Fruit fly (Drosophila melanogaster): Measurements from ENCODE around the gene Sh.
A peak's percentile ranks its signal among the peaks of the same experiment; 100 is the strongest.

The Sh gene

dm6 chrX:18094747-18095352, 31.8 kb upstream of the Sh start (continued):
- TF ChIP-seq Meics (GFP tag; optimal IDR thresholded peaks at IDR 0.05) (peak; percentile 61), CG10267 (tag; optimal IDR thresholded peaks at IDR 0.05) (no peak), jumu (GFP tag; optimal IDR thresholded peaks at IDR 0.05) (no peak), jigr1 (GFP tag; IDR thresholded peaks at IDR 0.05) (no peak), Drgx (GFP tag; IDR thresholded peaks at IDR 0.05) (no peak), Dref (GFP tag; IDR thresholded peaks at IDR 0.05) (no peak), CG15696 (tag; optimal IDR thresholded peaks at IDR 0.05) (no peak), Fer1 (GFP tag; optimal IDR thresholded peaks at IDR 0.05) (peak; percentile 26), CG12659 (GFP tag; optimal IDR thresholded peaks at IDR 0.05) (peak; percentile 43), CG13123 (GFP tag; optimal IDR thresholded peaks at IDR 0.05) (no peak), slbo (GFP tag; IDR thresholded peaks at IDR 0.05) (peak; percentile 83), mld (GFP tag; IDR thresholded peaks at IDR 0.05; ENCODE audit: partially characterized antibody) (no peak), CG12391 (tag; optimal IDR thresholded peaks at IDR 0.05) (peak; percentile 43), CG10654 (GFP tag; optimal IDR thresholded peaks at IDR 0.05) (no peak), CG12071 (GFP tag; optimal IDR thresholded peaks at IDR 0.05) (no peak), Lpt (GFP tag; optimal IDR thresholded peaks at IDR 0.05) (no peak), esg (GFP tag; conservative IDR thresholded peaks at IDR 0.05) (no peak), knrl (GFP tag; IDR thresholded peaks at IDR 0.05; ENCODE audit: partially characterized antibody) (no peak), CG32772 (GFP tag; IDR thresholded peaks at IDR 0.05) (no peak), stwl (tag; optimal IDR thresholded peaks at IDR 0.05) (no peak), unpg (GFP tag; optimal IDR thresholded peaks at IDR 0.05) (peak; percentile 50), cato (GFP tag; optimal IDR thresholded peaks at IDR 0.05; ENCODE audit: borderline replicate concordance) (no peak), Kr (GFP tag; optimal IDR thresholded peaks at IDR 0.05) (no peak), sug (tag; optimal IDR thresholded peaks at IDR 0.05) (peak; percentile 15), sc (optimal IDR thresholded peaks at IDR 0.05) (no peak), sc (GFP tag; optimal IDR thresholded peaks at IDR 0.05) (no peak), D (optimal IDR thresholded peaks at IDR 0.05) (no peak), D (GFP tag; optimal IDR thresholded peaks at IDR 0.05) (no peak), gcm (GFP tag; optimal IDR thresholded peaks at IDR 0.05) (no peak), lab (GFP tag; optimal IDR thresholded peaks at IDR 0.05) (peak; percentile 75), Pdp1 (GFP tag; optimal IDR thresholded peaks at IDR 0.05) (no peak), CG9215 (GFP tag; IDR thresholded peaks at IDR 0.05) (0 out of 2 replicates have a peak, but pooled peaks have one; percentile 10), gro (GFP tag; optimal IDR thresholded peaks at IDR 0.05) (no peak), CG18619 (GFP tag; optimal IDR thresholded peaks at IDR 0.05) (peak; percentile 19), ttk (GFP tag; IDR thresholded peaks at IDR 0.05) (no peak), dmrt11E (tag; optimal IDR thresholded peaks at IDR 0.05) (peak; percentile 16), D19B (GFP tag; optimal IDR thresholded peaks at IDR 0.05) (peak; percentile 19), vvl (GFP tag; IDR thresholded peaks at IDR 0.05) (no peak), Chrac-16 (GFP tag; optimal IDR thresholded peaks at IDR 0.05) (no peak), gcm2 (GFP tag; optimal IDR thresholded peaks at IDR 0.05) (no peak), cwo (GFP tag; optimal IDR thresholded peaks at IDR 0.05) (peak; percentile 28), Tbp (GFP tag; optimal IDR thresholded peaks at IDR 0.05) (no peak), Hr3 (GFP tag; optimal IDR thresholded peaks at IDR 0.05) (no peak), CG7745 (tag; optimal IDR thresholded peaks at IDR 0.05) (no peak), eve (GFP tag; optimal IDR thresholded peaks at IDR 0.05) (no peak), Ets97D (GFP tag; optimal IDR thresholded peaks at IDR 0.05) (no peak), gsb-n (tag; optimal IDR thresholded peaks at IDR 0.05) (no peak), nerfin-1 (tag; optimal IDR thresholded peaks at IDR 0.05) (no peak), CG7839 (tag; optimal IDR thresholded peaks at IDR 0.05) (peak; percentile 2), dpn (GFP tag; optimal IDR thresholded peaks at IDR 0.05) (peak in 1 of 2 experiments; percentile 37), ap (GFP tag; IDR thresholded peaks at IDR 0.05) (no peak)

Measured in whole organism, embryonic.